Fruit fly (Drosophila melanogaster): ENCODE data around the gene CG17681.

dm6 chr2L:18158622-18159043 lies 5.7 kb downstream of the CG17681 start:
- TF ChIP-seq CG12236 (GFP tag; optimal IDR thresholded peaks at IDR 0.05) = no peak
- no peak for TF ChIP-seq CG14710 (tag; optimal IDR thresholded peaks at IDR 0.05)
- no peak for TF ChIP-seq HLHmδ (GFP tag; optimal IDR thresholded peaks at IDR 0.05)
- no peak for TF ChIP-seq Hr78 (GFP tag; optimal IDR thresholded peaks at IDR 0.05)
- TF ChIP-seq gcm2 (GFP tag; optimal IDR thresholded peaks at IDR 0.05) = no peak
- TF ChIP-seq Atf3 (GFP tag; optimal IDR thresholded peaks at IDR 0.05) = no peak
- no peak for TF ChIP-seq psq (GFP tag; optimal IDR thresholded peaks at IDR 0.05)
- no peak for TF ChIP-seq dan (GFP tag; IDR thresholded peaks at IDR 0.05)

All from whole organism, embryonic.